Fruit fly (Drosophila melanogaster) whole organism, embryonic: ENCODE data around the gene CG10140.
A peak's percentile ranks its signal among the peaks of the same experiment; 100 is the strongest.

Source experiments
- CG10366 ChIP-seq: fragments of 200-800 bp; sonication (Bioruptor generic); IDR thresholded peaks from 2 replicates; pipeline ENCODE4 v1.3.6; 2022; ENCODE audit warnings: missing biosample characterization, missing genetic modification characterization
- CG11695 ChIP-seq: fragments of 200-800 bp; sonication (Bioruptor generic); IDR thresholded peaks from 3 replicates; pipeline ENCODE4 v1.3.6; 2022; ENCODE audit warnings: missing biosample characterization, missing genetic modification characterization
- CG11696 ChIP-seq: fragments of 200-800 bp; sonication (Bioruptor generic); IDR thresholded peaks from 2 replicates; pipeline ENCODE4 v1.3.6; 2022; ENCODE audit warnings: missing biosample characterization, missing genetic modification characterization
- CG12071 ChIP-seq: fragments of 200-800 bp; sonication (Bioruptor generic); optimal IDR thresholded peaks from 3 replicates; lab custom pipeline; 2018; ENCODE audit warnings: missing biosample characterization, mild to moderate bottlenecking, missing genetic modification characterization
- CG12299 ChIP-seq: fragments of 200-800 bp; sonication (Bioruptor generic); optimal IDR thresholded peaks from 2 replicates; lab custom pipeline; 2018; ENCODE audit warnings: missing biosample characterization, mild to moderate bottlenecking, missing genetic modification characterization
- CG12659 ChIP-seq: fragments of 200-800 bp; sonication (Bioruptor generic); optimal IDR thresholded peaks from 3 replicates; lab custom pipeline; 2017; ENCODE audit warnings: mild to moderate bottlenecking, missing biosample characterization, missing genetic modification reagents, missing genetic modification characterization
- CG14441 ChIP-seq: fragments of 200-800 bp; sonication (Bioruptor generic); IDR thresholded peaks from 2 replicates; pipeline ENCODE4 v1.3.6; 2022; ENCODE audit warnings: missing biosample characterization, missing genetic modification characterization
- CG14667 ChIP-seq: fragments of 200-800 bp; sonication (Bioruptor generic); IDR thresholded peaks from 2 replicates; pipeline ENCODE4 v1.3.6; 2022; ENCODE audit warnings: missing biosample characterization, missing genetic modification characterization
- CG16863 ChIP-seq: fragments of 200-800 bp; sonication (Bioruptor generic); optimal IDR thresholded peaks from 3 replicates; lab custom pipeline; 2016; ENCODE audit warnings: missing biosample characterization, missing genetic modification characterization
- CG17612 ChIP-seq: fragments of 200-800 bp; sonication (Bioruptor generic); IDR thresholded peaks from 2 replicates; pipeline ENCODE4 v1.3.6; 2022; ENCODE audit warnings: missing biosample characterization, missing genetic modification characterization
- CG3407 ChIP-seq: fragments of 200-800 bp; sonication (Bioruptor generic); optimal IDR thresholded peaks from 2 replicates; lab custom pipeline; 2018; ENCODE audit warnings: missing biosample characterization, mild to moderate bottlenecking, missing genetic modification characterization
- CG34376 ChIP-seq: fragments of 200-800 bp; sonication (Bioruptor generic); optimal IDR thresholded peaks from 2 replicates; lab custom pipeline; 2018; ENCODE audit warnings: missing biosample characterization, mild to moderate bottlenecking, missing genetic modification characterization
- CG7357 ChIP-seq: fragments of 200-800 bp; sonication (Bioruptor generic); IDR thresholded peaks from 3 replicates; pipeline ENCODE4 v1.3.6; 2022; ENCODE audit warnings: missing biosample characterization, missing genetic modification characterization
- CG8290 ChIP-seq, 3 experiments: fragments of 200-800 bp; sonication (Bioruptor generic); optimal IDR thresholded peaks; 2 replicates each; lab custom pipeline; 2016 to 2019; ENCODE audit warnings: missing biosample characterization in 3 of 3, missing genetic modification characterization in 3 of 3, mild to moderate bottlenecking in 2 of 3, moderate library complexity in 1 of 3
- CG8944 ChIP-seq: fragments of 200-800 bp; sonication (Bioruptor generic); optimal IDR thresholded peaks from 3 replicates; lab custom pipeline; 2016; ENCODE audit warnings: missing biosample characterization, missing genetic modification characterization
- ERR ChIP-seq: fragments of 200-800 bp; sonication (Bioruptor generic); optimal IDR thresholded peaks from 2 replicates; lab custom pipeline; 2016; ENCODE audit warnings: missing biosample characterization, missing genetic modification characterization
- Elba2 ChIP-seq: fragments of 200-800 bp; sonication (Bioruptor generic); optimal IDR thresholded peaks from 3 replicates; lab custom pipeline; 2016; ENCODE audit warnings: missing biosample characterization, missing genetic modification characterization
- Ets65A ChIP-seq: fragments of 200-800 bp; sonication (Bioruptor generic); peaks from one replicate; lab custom pipeline; 2016; ENCODE audit warnings: missing biosample characterization, missing genetic modification characterization
- Ets97D ChIP-seq: fragments of 200-800 bp; sonication (Bioruptor generic); optimal IDR thresholded peaks from 3 replicates; lab custom pipeline; 2016; ENCODE audit warnings: missing biosample characterization, missing genetic modification characterization
- Fer1 ChIP-seq: fragments of 200-800 bp; sonication (Bioruptor generic); optimal IDR thresholded peaks from 2 replicates; lab custom pipeline; 2017; ENCODE audit warnings: missing biosample characterization, mild to moderate bottlenecking, missing genetic modification characterization
- HLH4C ChIP-seq: fragments of 200-800 bp; sonication (Bioruptor generic); IDR thresholded peaks from 3 replicates; pipeline ENCODE4 v1.3.6; 2022; ENCODE audit warnings: missing biosample characterization, missing genetic modification characterization; ENCODE audit not compliant: partially characterized antibody
- HLH54F ChIP-seq: fragments of 200-800 bp; sonication (Bioruptor generic); optimal IDR thresholded peaks from 3 replicates; lab custom pipeline; 2016; ENCODE audit warnings: missing biosample characterization, missing genetic modification characterization
- Hr78 ChIP-seq, 2 experiments: fragments of 200-800 bp in 1 of 2; fragments of >200 bp in 1 of 2; sonication (Bioruptor generic) in 1 of 2; optimal IDR thresholded peaks; 2 replicates each; lab custom pipeline; 2017 to 2019; ENCODE audit warnings: missing biosample characterization in 2 of 2, missing genetic modification characterization in 2 of 2, mild to moderate bottlenecking in 1 of 2, moderate library complexity in 1 of 2
- MTF-1 ChIP-seq: fragments of 200-800 bp; sonication (Bioruptor generic); optimal IDR thresholded peaks from 2 replicates; lab custom pipeline; 2018; ENCODE audit warnings: missing biosample characterization, mild to moderate bottlenecking, missing genetic modification characterization, borderline replicate concordance
- Mes4 ChIP-seq: fragments of 200-800 bp; sonication (Bioruptor generic); optimal IDR thresholded peaks from 2 replicates; lab custom pipeline; 2016; ENCODE audit warnings: missing biosample characterization, missing genetic modification characterization
- Rfx ChIP-seq: fragments of 200-800 bp; sonication (Bioruptor generic); IDR thresholded peaks from 2 replicates; pipeline ENCODE4 v1.3.6; 2022; ENCODE audit warnings: missing biosample characterization, missing genetic modification characterization
- Spps ChIP-seq: fragments of 200-800 bp; sonication (Bioruptor generic); optimal IDR thresholded peaks from 2 replicates; lab custom pipeline; 2018; ENCODE audit warnings: missing biosample characterization, mild to moderate bottlenecking, missing genetic modification characterization
- Ssrp ChIP-seq: fragments of 200-800 bp; sonication (Bioruptor generic); optimal IDR thresholded peaks from 2 replicates; lab custom pipeline; 2018; ENCODE audit warnings: missing biosample characterization, mild to moderate bottlenecking, missing genetic modification characterization, moderate library complexity
- Stat92E ChIP-seq, 3 experiments: fragments of >200 bp in 2 of 3; fragments of 200-800 bp in 1 of 3; sonication (Bioruptor generic) in 1 of 3; optimal IDR thresholded peaks; 2 replicates each; lab custom pipeline; 2017 to 2019; ENCODE audit warnings: missing biosample characterization in 3 of 3, missing genetic modification characterization in 3 of 3, mild to moderate bottlenecking in 1 of 3, moderate library complexity in 1 of 3
- Usf ChIP-seq: fragments of 200-800 bp; sonication (Bioruptor generic); optimal IDR thresholded peaks from 2 replicates; lab custom pipeline; 2017; ENCODE audit warnings: missing genotype, missing biosample characterization, missing genetic modification characterization
- ci ChIP-seq: fragments of 200-800 bp; sonication (Bioruptor generic); IDR thresholded peaks from 3 replicates; pipeline ENCODE4 v1.3.6; 2022; ENCODE audit warnings: missing biosample characterization, missing genetic modification characterization
- dmrt11E ChIP-seq: fragments of 200-800 bp; sonication (Bioruptor generic); optimal IDR thresholded peaks from 3 replicates; lab custom pipeline; 2018; ENCODE audit warnings: missing biosample characterization, mild to moderate bottlenecking, missing genetic modification characterization, moderate library complexity
- exex ChIP-seq: fragments of 200-800 bp; sonication (Bioruptor generic); optimal IDR thresholded peaks from 4 replicates; lab custom pipeline; 2018; ENCODE audit warnings: missing biosample characterization, mild to moderate bottlenecking, missing genetic modification characterization, moderate library complexity
- eyg ChIP-seq: fragments of 200-800 bp; sonication (Bioruptor generic); optimal IDR thresholded peaks from 3 replicates; lab custom pipeline; 2016; ENCODE audit warnings: missing biosample characterization, missing genetic modification characterization
- gsb ChIP-seq: fragments of 200-800 bp; sonication (Bioruptor generic); IDR thresholded peaks from 2 replicates; pipeline ENCODE4 v1.3.6; 2022; ENCODE audit warnings: missing biosample characterization, missing genetic modification characterization
- gt ChIP-seq: fragments of 200-800 bp; sonication (Bioruptor generic); IDR thresholded peaks from 2 replicates; pipeline ENCODE4 v1.3.6; 2022; ENCODE audit warnings: missing biosample characterization, missing genetic modification characterization
- ken ChIP-seq: fragments of 200-800 bp; sonication (Bioruptor generic); IDR thresholded peaks from 3 replicates; pipeline ENCODE4 v1.3.6; 2022; ENCODE audit warnings: missing biosample characterization, missing genetic modification characterization
- nau ChIP-seq: fragments of 200-800 bp; sonication (Bioruptor generic); optimal IDR thresholded peaks from 3 replicates; lab custom pipeline; 2017; ENCODE audit warnings: missing biosample characterization, mild to moderate bottlenecking, missing genetic modification characterization, missing genetic modification reagents
- oc ChIP-seq: fragments of 200-800 bp; sonication (Bioruptor generic); optimal IDR thresholded peaks from 2 replicates; lab custom pipeline; 2018; ENCODE audit warnings: missing biosample characterization, mild to moderate bottlenecking, missing genetic modification characterization, moderate library complexity
- pfk ChIP-seq: fragments of 200-800 bp; sonication (Bioruptor generic); optimal IDR thresholded peaks from 2 replicates; lab custom pipeline; 2018; ENCODE audit warnings: missing biosample characterization, mild to moderate bottlenecking, missing genetic modification characterization, moderate library complexity
- pum ChIP-seq: fragments of 200-800 bp; sonication (Bioruptor generic); optimal IDR thresholded peaks from 2 replicates; lab custom pipeline; 2016; ENCODE audit warnings: missing biosample characterization, missing genetic modification characterization
- pzg ChIP-seq: fragments of 200-800 bp; sonication (Bioruptor generic); optimal IDR thresholded peaks from 3 replicates; lab custom pipeline; 2018; ENCODE audit warnings: missing biosample characterization, mild to moderate bottlenecking, missing genetic modification characterization, moderate library complexity
- run ChIP-seq: fragments of 200-800 bp; sonication (Bioruptor generic); optimal IDR thresholded peaks from 3 replicates; lab custom pipeline; 2018; ENCODE audit warnings: missing biosample characterization, mild to moderate bottlenecking, missing genetic modification characterization
- slbo ChIP-seq: fragments of 200-800 bp; sonication (Bioruptor generic); IDR thresholded peaks from 2 replicates; pipeline ENCODE4 v1.3.6; 2022; ENCODE audit warnings: missing biosample characterization, missing genetic modification characterization
- ssp ChIP-seq: fragments of 200-800 bp; sonication (Bioruptor generic); IDR thresholded peaks from 2 replicates; pipeline ENCODE4 v1.3.6; 2022; ENCODE audit warnings: missing biosample characterization, missing genetic modification characterization
- trem ChIP-seq: fragments of 200-800 bp; optimal IDR thresholded peaks from 3 replicates; lab custom pipeline; 2019; ENCODE audit warnings: missing biosample characterization, mild to moderate bottlenecking, missing genetic modification characterization, moderate library complexity
- twi ChIP-seq: fragments of 200-800 bp; optimal IDR thresholded peaks from 2 replicates; lab custom pipeline; 2019; ENCODE audit warnings: missing biosample characterization, mild to moderate bottlenecking, missing genetic modification characterization, moderate library complexity
- unpg ChIP-seq: fragments of 200-800 bp; sonication (Bioruptor generic); optimal IDR thresholded peaks from 3 replicates; lab custom pipeline; 2018; ENCODE audit warnings: missing biosample characterization, mild to moderate bottlenecking, missing genetic modification characterization, moderate library complexity

The CG10140 gene

DNA sequence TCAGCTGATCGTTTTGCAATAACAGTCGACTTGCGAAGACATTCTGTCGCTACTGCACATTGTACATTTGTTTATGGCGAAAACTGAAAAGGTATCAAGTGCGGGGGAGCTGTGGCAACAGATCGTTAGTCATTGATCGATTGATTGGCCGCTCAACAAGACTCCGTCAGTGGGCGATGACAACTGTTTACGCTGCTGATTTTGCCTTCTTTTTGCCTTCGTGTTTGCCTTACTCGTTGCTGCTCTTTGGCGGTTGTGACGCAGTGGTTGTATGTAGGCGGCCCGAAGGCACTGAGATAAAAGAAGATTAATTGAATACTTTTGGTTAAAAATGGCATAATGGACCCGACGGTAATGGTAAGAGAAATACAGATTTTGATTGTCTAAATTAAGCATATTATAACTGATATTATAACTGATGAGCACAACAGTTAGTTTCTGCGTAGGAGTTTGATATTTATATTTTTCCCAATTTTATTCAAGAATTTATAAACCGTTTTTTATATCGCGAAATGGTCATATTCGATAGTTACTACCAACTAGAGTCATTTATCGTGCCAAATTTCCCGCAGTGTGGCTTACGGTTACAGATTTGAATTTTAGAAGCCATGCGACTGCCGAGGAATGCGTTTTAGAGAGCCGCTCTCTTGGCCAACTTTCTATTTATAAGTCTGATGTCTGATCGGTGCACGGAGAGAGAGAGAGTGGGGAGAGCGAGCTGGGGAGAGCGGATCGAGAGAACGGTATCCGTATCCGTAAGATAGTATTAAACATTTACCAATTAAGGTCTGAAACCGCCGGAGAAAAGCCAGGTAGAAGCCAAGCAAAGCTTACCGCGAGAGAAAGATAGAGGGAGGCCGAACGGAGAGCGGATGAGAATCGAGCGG, 36.5 kb upstream of the CG10140 start (continued):
- no peak for TF ChIP-seq pfk
- TF ChIP-seq CG7357 (GFP tag; lab: Robert Waterston, UW) = peak; percentile 78; the same call in 2 of the 3 replicates
- TF ChIP-seq CG17612 (GFP tag; lab: Robert Waterston, UW) = peak; percentile 55
- TF ChIP-seq Stat92E (GFP tag; optimal IDR thresholded peaks at IDR 0.05; lab: Kevin White, UChicago) = no peak
- TF ChIP-seq CG14441 = peak; percentile 84
- peak; percentile 74 for TF ChIP-seq gsb
- peak; percentile 76 for TF ChIP-seq CG3407 (GFP tag; lab: Kevin White, UChicago)
- TF ChIP-seq HLH4C (GFP tag; lab: Robert Waterston, UW) = no peak
- TF ChIP-seq oc (tag; lab: Kevin White, UChicago) = peak; percentile 84
- peak; percentile 84 for TF ChIP-seq Ets65A (GFP tag; lab: Kevin White, UChicago)
- TF ChIP-seq Spps (tag; lab: Kevin White, UChicago) = peak; percentile 68
- peak; percentile 81 for TF ChIP-seq CG10366 (GFP tag; lab: Robert Waterston, UW)
- TF ChIP-seq Fer1 (GFP tag; lab: Kevin White, UChicago) = peak; percentile 89
- TF ChIP-seq ERR (GFP tag; lab: Kevin White, UChicago) = no peak
- peak; percentile 70 for TF ChIP-seq HLH54F (GFP tag; lab: Kevin White, UChicago)
- peak; percentile 79 for TF ChIP-seq trem
- TF ChIP-seq eyg (GFP tag; lab: Kevin White, UChicago) = no peak
- TF ChIP-seq pzg (GFP tag; lab: Kevin White, UChicago) = no peak
- peak; percentile 55 for TF ChIP-seq CG8290 (GFP tag; optimal IDR thresholded peaks at IDR 0.05; lab: Kevin White, UChicago)
- TF ChIP-seq CG8290 (tag; optimal IDR thresholded peaks at IDR 0.05; lab: Kevin White, UChicago) = peak in 1 of 2 experiments; percentile 53
- TF ChIP-seq ken (GFP tag; lab: Robert Waterston, UW) = peak; percentile 75
- peak; percentile 94 for TF ChIP-seq CG12659 (GFP tag; lab: Kevin White, UChicago)
- TF ChIP-seq dmrt11E = peak; percentile 66
- TF ChIP-seq Hr78 (GFP tag; optimal IDR thresholded peaks at IDR 0.05; lab: Kevin White, UChicago) = peak in 1 of 2 experiments; percentile 83
- peak; percentile 90 for TF ChIP-seq Ssrp (tag; lab: Kevin White, UChicago)
- peak; percentile 92 for TF ChIP-seq nau (GFP tag; lab: Kevin White, UChicago)
- peak; percentile 53 for TF ChIP-seq CG12299 (tag; lab: Kevin White, UChicago)
- TF ChIP-seq CG16863 (GFP tag; lab: Kevin White, UChicago) = peak; percentile 69
- peak; percentile 87 for TF ChIP-seq unpg (GFP tag; lab: Kevin White, UChicago)
- peak; percentile 82 for TF ChIP-seq ssp (GFP tag; lab: Robert Waterston, UW)
- peak; percentile 38 for TF ChIP-seq pum (GFP tag; lab: Kevin White, UChicago)
- peak; percentile 81 for TF ChIP-seq run
- peak; percentile 88 for TF ChIP-seq slbo (GFP tag; lab: Robert Waterston, UW)
- TF ChIP-seq Elba2 = no peak
- TF ChIP-seq exex = peak; percentile 16
- TF ChIP-seq CG14667 (GFP tag; lab: Robert Waterston, UW) = peak; percentile 66
- TF ChIP-seq Rfx (GFP tag; lab: Robert Waterston, UW) = peak; percentile 88
- TF ChIP-seq CG11696 = peak; percentile 75
- TF ChIP-seq gt (GFP tag; lab: Robert Waterston, UW) = 0 out of 2 replicates have a peak, but pooled peaks have one; percentile 43
- TF ChIP-seq CG34376 (GFP tag; lab: Kevin White, UChicago) = no peak
- TF ChIP-seq MTF-1 (GFP tag; lab: Kevin White, UChicago) = peak; percentile 55
- TF ChIP-seq twi (tag; lab: Kevin White, UChicago) = peak; percentile 74
- TF ChIP-seq Mes4 (GFP tag; lab: Kevin White, UChicago) = peak; percentile 38
- peak; percentile 59 for TF ChIP-seq CG8944
- peak; percentile 43 for TF ChIP-seq Ets97D
- TF ChIP-seq Usf = peak; percentile 90
- peak; percentile 74 for TF ChIP-seq ci (GFP tag; lab: Robert Waterston, UW)
- peak; percentile 89 for TF ChIP-seq CG11695 (GFP tag; lab: Robert Waterston, UW)
- peak; percentile 79 for TF ChIP-seq CG12071 (GFP tag; lab: Kevin White, UChicago)
